Fruit fly (Drosophila melanogaster) S2 (cell line): Measurements from ENCODE around the gene nht.

Experiments
- CG8478 ChIP-seq: fragments of >200 bp; optimal IDR thresholded peaks from 2 replicates; lab custom pipeline; 2018
- CTCF ChIP-seq, 2 experiments: fragments of >200 bp; optimal IDR thresholded peaks; 2 replicates each; lab custom pipeline; 2018

dm6 chr2L:15321408-15321807 is 2.7 kb upstream of the nht start:
- TF ChIP-seq CG8478 (lab: Kevin White, UChicago) (no peak), CTCF (optimal IDR thresholded peaks at IDR 0.05; lab: Kevin White, UChicago) (no peak)
